Fruit fly (Drosophila melanogaster) whole organism, embryonic: Measurements from ENCODE around the gene Osi17.

Source experiments
- CG10366 ChIP-seq: fragments of 200-800 bp; sonication (Bioruptor generic); IDR thresholded peaks from 2 replicates; pipeline ENCODE4 v1.3.6; 2022; ENCODE audit warnings: missing biosample characterization, missing genetic modification characterization
- CG10654 ChIP-seq: fragments of 200-800 bp; sonication (Bioruptor generic); optimal IDR thresholded peaks from 2 replicates; lab custom pipeline; 2016; ENCODE audit warnings: missing biosample characterization, missing genetic modification characterization
- CG11560 ChIP-seq: fragments of 200-800 bp; sonication (Bioruptor generic); IDR thresholded peaks from 3 replicates; pipeline ENCODE4 v1.3.6; 2022; ENCODE audit warnings: missing biosample characterization, missing genetic modification characterization
- CG13424 ChIP-seq: fragments of 200-800 bp; sonication (Bioruptor generic); optimal IDR thresholded peaks from 2 replicates; lab custom pipeline; 2019; ENCODE audit warnings: missing biosample characterization, mild to moderate bottlenecking, missing genetic modification characterization, moderate library complexity
- CG1602 ChIP-seq: fragments of 200-800 bp; sonication (Bioruptor generic); optimal IDR thresholded peaks from 3 replicates; lab custom pipeline; 2016; ENCODE audit warnings: missing biosample characterization, missing genetic modification characterization
- CG1603 ChIP-seq: fragments of 200-800 bp; sonication (Bioruptor generic); optimal IDR thresholded peaks from 2 replicates; lab custom pipeline; 2019; ENCODE audit warnings: missing biosample characterization, mild to moderate bottlenecking, missing genetic modification characterization, moderate library complexity
- CG17186 ChIP-seq: fragments of 200-800 bp; sonication (Bioruptor generic); optimal IDR thresholded peaks from 3 replicates; lab custom pipeline; 2017; ENCODE audit warnings: missing biosample characterization, missing genetic modification reagents, missing genetic modification characterization
- CG17385 ChIP-seq: fragments of 200-800 bp; sonication (Bioruptor generic); optimal IDR thresholded peaks from 3 replicates; lab custom pipeline; 2018; ENCODE audit warnings: missing biosample characterization, mild to moderate bottlenecking, missing genetic modification characterization
- CG17829 ChIP-seq: fragments of 200-800 bp; optimal IDR thresholded peaks from 2 replicates; lab custom pipeline; 2019; ENCODE audit warnings: missing biosample characterization, mild to moderate bottlenecking, missing genetic modification characterization, moderate library complexity
- CG2875 ChIP-seq: fragments of 200-800 bp; sonication (Bioruptor generic); optimal IDR thresholded peaks from 2 replicates; lab custom pipeline; 2017; ENCODE audit warnings: missing biosample characterization, mild to moderate bottlenecking, missing genetic modification characterization, missing genetic modification reagents
- CG2889 ChIP-seq: fragments of 200-800 bp; sonication (Bioruptor generic); IDR thresholded peaks from 3 replicates; pipeline ENCODE4 v1.3.6; 2022; ENCODE audit warnings: missing biosample characterization, missing genetic modification characterization
- CG3995 ChIP-seq: fragments of 200-800 bp; sonication (Bioruptor generic); optimal IDR thresholded peaks from 3 replicates; lab custom pipeline; 2016; ENCODE audit warnings: missing biosample characterization, missing genetic modification characterization
- CG6272 ChIP-seq: fragments of 200-800 bp; sonication (Bioruptor generic); IDR thresholded peaks from 2 replicates; pipeline ENCODE4 v1.3.6; 2022; ENCODE audit warnings: missing biosample characterization, missing genetic modification characterization
- CG6683 ChIP-seq: fragments of 200-800 bp; sonication (Bioruptor generic); optimal IDR thresholded peaks from 2 replicates; lab custom pipeline; 2017; ENCODE audit warnings: missing biosample characterization, mild to moderate bottlenecking, missing genetic modification characterization, missing genetic modification reagents
- CG7839 ChIP-seq: fragments of 200-800 bp; sonication (Bioruptor generic); optimal IDR thresholded peaks from 3 replicates; lab custom pipeline; 2018; ENCODE audit warnings: missing biosample characterization, mild to moderate bottlenecking, missing genetic modification characterization, moderate library complexity
- CG8290 ChIP-seq, 3 experiments: fragments of 200-800 bp; sonication (Bioruptor generic); optimal IDR thresholded peaks; 2 replicates each; lab custom pipeline; 2016 to 2019; ENCODE audit warnings: missing biosample characterization in 3 of 3, missing genetic modification characterization in 3 of 3, mild to moderate bottlenecking in 2 of 3, moderate library complexity in 1 of 3
- CG9437 ChIP-seq: fragments of 200-800 bp; sonication (Bioruptor generic); optimal IDR thresholded peaks from 2 replicates; lab custom pipeline; 2018; ENCODE audit warnings: missing biosample characterization, mild to moderate bottlenecking, missing genetic modification characterization
- CG9727 ChIP-seq: fragments of 200-800 bp; sonication (Bioruptor generic); optimal IDR thresholded peaks from 3 replicates; lab custom pipeline; 2017; ENCODE audit warnings: missing biosample characterization, mild to moderate bottlenecking, missing genetic modification characterization
- CG9932 ChIP-seq: fragments of 200-800 bp; sonication (Bioruptor generic); IDR thresholded peaks from 2 replicates; pipeline ENCODE4 v1.3.6; 2022; ENCODE audit warnings: missing biosample characterization, missing genetic modification characterization
- Doc3 ChIP-seq: fragments of 200-800 bp; sonication (Bioruptor generic); IDR thresholded peaks from 3 replicates; pipeline ENCODE4 v1.3.6; 2022; ENCODE audit warnings: missing biosample characterization, missing genetic modification characterization; ENCODE audit not compliant: partially characterized antibody
- E2f1 ChIP-seq: fragments of 200-800 bp; sonication (Bioruptor generic); IDR thresholded peaks from 2 replicates; pipeline ENCODE4 v1.3.6; 2022; ENCODE audit warnings: missing biosample characterization, missing genetic modification characterization
- ERR ChIP-seq: fragments of 200-800 bp; sonication (Bioruptor generic); optimal IDR thresholded peaks from 2 replicates; lab custom pipeline; 2016; ENCODE audit warnings: missing biosample characterization, missing genetic modification characterization
- Hey ChIP-seq: fragments of 200-800 bp; sonication (Bioruptor generic); optimal IDR thresholded peaks from 3 replicates; lab custom pipeline; 2018; ENCODE audit warnings: missing biosample characterization, mild to moderate bottlenecking, missing genetic modification characterization
- Hr39 ChIP-seq: fragments of >200 bp; optimal IDR thresholded peaks from 2 replicates; lab custom pipeline; 2017
- NC2β ChIP-seq: fragments of 200-800 bp; sonication (Bioruptor generic); optimal IDR thresholded peaks from 2 replicates; lab custom pipeline; 2016; ENCODE audit warnings: missing biosample characterization, missing genetic modification characterization
- Optix ChIP-seq: fragments of 200-800 bp; sonication (Bioruptor generic); IDR thresholded peaks from 3 replicates; pipeline ENCODE4 v1.3.6; 2022; ENCODE audit warnings: missing biosample characterization, missing genetic modification characterization
- Poxn ChIP-seq: fragments of 200-800 bp; sonication (Bioruptor generic); IDR thresholded peaks from 2 replicates; pipeline ENCODE4 v1.3.6; 2022; ENCODE audit warnings: missing biosample characterization, missing genetic modification characterization
- Stat92E ChIP-seq, 3 experiments: fragments of >200 bp in 2 of 3; fragments of 200-800 bp in 1 of 3; sonication (Bioruptor generic) in 1 of 3; optimal IDR thresholded peaks; 2 replicates each; lab custom pipeline; 2017 to 2019; ENCODE audit warnings: missing biosample characterization in 3 of 3, missing genetic modification characterization in 3 of 3, mild to moderate bottlenecking in 1 of 3, moderate library complexity in 1 of 3
- Usf ChIP-seq: fragments of 200-800 bp; sonication (Bioruptor generic); optimal IDR thresholded peaks from 2 replicates; lab custom pipeline; 2017; ENCODE audit warnings: missing genotype, missing biosample characterization, missing genetic modification characterization
- Xbp1 ChIP-seq: fragments of 200-800 bp; sonication (Bioruptor generic); optimal IDR thresholded peaks from 3 replicates; lab custom pipeline; 2016; ENCODE audit warnings: missing biosample characterization, mild to moderate bottlenecking, missing genetic modification characterization
- amos ChIP-seq: fragments of 200-800 bp; sonication (Bioruptor generic); IDR thresholded peaks from 2 replicates; pipeline ENCODE4 v1.3.6; 2022; ENCODE audit warnings: missing biosample characterization, missing genetic modification characterization; ENCODE audit not compliant: partially characterized antibody
- bab2 ChIP-seq: fragments of 200-800 bp; sonication (Bioruptor generic); optimal IDR thresholded peaks from 2 replicates; lab custom pipeline; 2016; ENCODE audit warnings: missing biosample characterization, missing genetic modification characterization
- bowl ChIP-seq: fragments of 200-800 bp; sonication (Bioruptor generic); IDR thresholded peaks from 2 replicates; pipeline ENCODE4 v1.3.6; 2022; ENCODE audit warnings: missing biosample characterization, missing genetic modification characterization
- cato ChIP-seq: fragments of 200-800 bp; sonication (Bioruptor generic); optimal IDR thresholded peaks from 2 replicates; lab custom pipeline; 2016; ENCODE audit warnings: missing biosample characterization, missing genetic modification characterization, borderline replicate concordance
- chif ChIP-seq, 2 experiments: fragments of 200-800 bp; sonication (Bioruptor generic); optimal IDR thresholded peaks; 3 replicates each; lab custom pipeline; 2016; ENCODE audit warnings: missing biosample characterization in 2 of 2, missing genetic modification characterization in 2 of 2
- dmrt99B ChIP-seq: fragments of 200-800 bp; sonication (Bioruptor generic); optimal IDR thresholded peaks from 2 replicates; lab custom pipeline; 2018; ENCODE audit warnings: missing biosample characterization, mild to moderate bottlenecking, missing genetic modification characterization, moderate library complexity
- en ChIP-seq: fragments of 200-800 bp; sonication (Bioruptor generic); optimal IDR thresholded peaks from 2 replicates; lab custom pipeline; 2016; ENCODE audit warnings: missing biosample characterization, missing genetic modification characterization
- eyg ChIP-seq: fragments of 200-800 bp; sonication (Bioruptor generic); optimal IDR thresholded peaks from 3 replicates; lab custom pipeline; 2016; ENCODE audit warnings: missing biosample characterization, missing genetic modification characterization
- fd64A ChIP-seq: fragments of 200-800 bp; sonication (Bioruptor generic); optimal IDR thresholded peaks from 3 replicates; lab custom pipeline; 2018; ENCODE audit warnings: missing biosample characterization, mild to moderate bottlenecking, missing genetic modification characterization
- fd96Cb ChIP-seq: fragments of 200-800 bp; sonication (Bioruptor generic); optimal IDR thresholded peaks from 2 replicates; lab custom pipeline; 2018; ENCODE audit warnings: missing biosample characterization, mild to moderate bottlenecking, missing genetic modification characterization, moderate library complexity
- gcm2 ChIP-seq: fragments of 200-800 bp; sonication (Bioruptor generic); optimal IDR thresholded peaks from 2 replicates; lab custom pipeline; 2016; ENCODE audit warnings: missing biosample characterization, missing genetic modification characterization
- jumu ChIP-seq: fragments of 200-800 bp; sonication (Bioruptor generic); optimal IDR thresholded peaks from 3 replicates; lab custom pipeline; 2016; ENCODE audit warnings: missing biosample characterization, missing genetic modification characterization
- kay ChIP-seq: fragments of 200-800 bp; sonication (Bioruptor generic); optimal IDR thresholded peaks from 2 replicates; lab custom pipeline; 2016; ENCODE audit warnings: missing biosample characterization, missing genetic modification characterization
- luna ChIP-seq: fragments of 200-800 bp; sonication (Bioruptor generic); optimal IDR thresholded peaks from 2 replicates; lab custom pipeline; 2016; ENCODE audit warnings: missing biosample characterization, missing genetic modification characterization
- nerfin-1 ChIP-seq: fragments of 200-800 bp; sonication (Bioruptor generic); optimal IDR thresholded peaks from 3 replicates; lab custom pipeline; 2019; ENCODE audit warnings: missing biosample characterization, mild to moderate bottlenecking, missing genetic modification characterization, moderate library complexity
- onecut ChIP-seq: fragments of 200-800 bp; sonication (Bioruptor generic); IDR thresholded peaks from 2 replicates; pipeline ENCODE4 v1.3.6; 2022; ENCODE audit warnings: missing biosample characterization, missing genetic modification characterization
- peb ChIP-seq: fragments of 200-800 bp; sonication (Bioruptor generic); IDR thresholded peaks from 2 replicates; pipeline ENCODE4 v1.3.6; 2022; ENCODE audit warnings: missing biosample characterization, missing genetic modification characterization
- pfk ChIP-seq: fragments of 200-800 bp; sonication (Bioruptor generic); optimal IDR thresholded peaks from 2 replicates; lab custom pipeline; 2018; ENCODE audit warnings: missing biosample characterization, mild to moderate bottlenecking, missing genetic modification characterization, moderate library complexity
- pita ChIP-seq: fragments of 200-800 bp; sonication (Bioruptor generic); optimal IDR thresholded peaks from 2 replicates; lab custom pipeline; 2017; ENCODE audit warnings: missing biosample characterization, mild to moderate bottlenecking, missing genetic modification characterization

Gene Osi17

DNA sequence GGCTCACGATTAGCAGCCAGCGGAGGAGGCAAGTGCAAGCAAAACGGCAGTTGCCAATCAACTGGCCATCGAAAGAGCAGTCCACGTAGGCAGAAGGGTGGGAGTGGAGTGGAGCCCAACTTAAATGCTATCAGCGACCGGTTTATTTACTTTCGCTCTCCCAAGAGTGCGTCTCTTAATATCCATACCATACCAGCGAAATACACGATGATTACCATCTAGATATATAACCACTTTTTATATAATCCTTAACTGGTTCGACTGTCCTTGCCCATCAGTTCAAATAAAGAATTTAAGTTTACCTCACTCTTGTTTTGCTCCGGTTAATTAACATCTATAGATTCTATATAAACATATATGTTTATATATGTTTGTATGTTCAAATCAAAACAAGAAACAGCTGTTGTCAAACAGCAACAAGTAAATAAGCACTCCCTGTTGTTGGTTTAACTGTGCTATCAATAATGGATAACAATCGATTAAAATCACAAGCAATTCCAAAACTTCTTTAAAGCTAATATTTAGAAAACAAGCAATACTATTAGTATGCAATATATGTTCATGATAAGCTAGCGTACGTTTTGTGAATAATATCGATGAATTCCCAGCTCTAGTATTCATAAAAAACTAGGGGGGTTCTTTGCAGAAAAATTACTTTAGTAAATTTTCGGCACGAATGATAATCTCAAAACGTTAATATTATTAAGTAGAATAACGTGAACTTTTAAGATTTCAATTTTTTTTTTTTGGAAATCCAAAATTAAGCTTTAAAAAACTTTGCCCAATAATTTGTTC lies 62.1 kb downstream of the Osi17 start (continued):
- TF ChIP-seq Doc3 (GFP tag; lab: Robert Waterston, UW) (peak; percentile 26; the same call in 2 of the 3 replicates), Xbp1 (GFP tag; lab: Kevin White, UChicago) (peak; percentile 30), jumu (GFP tag; lab: Kevin White, UChicago) (no peak), fd96Cb (tag; lab: Kevin White, UChicago) (no peak), CG7839 (peak; percentile 34), chif (GFP tag; optimal IDR thresholded peaks at IDR 0.05; lab: Kevin White, UChicago) (no peak), kay (GFP tag; lab: Kevin White, UChicago) (peak; percentile 22), onecut (GFP tag; lab: Robert Waterston, UW) (no peak), Stat92E (GFP tag; optimal IDR thresholded peaks at IDR 0.05; lab: Kevin White, UChicago) (no peak), luna (GFP tag; lab: Kevin White, UChicago) (no peak), eyg (GFP tag; lab: Kevin White, UChicago) (peak; percentile 13), bab2 (GFP tag; lab: Kevin White, UChicago) (peak; percentile 39), dmrt99B (tag; lab: Kevin White, UChicago) (no peak), CG17829 (peak; percentile 42), CG9727 (GFP tag; lab: Kevin White, UChicago) (peak; percentile 53), amos (GFP tag; lab: Robert Waterston, UW) (no peak), fd64A (GFP tag; lab: Kevin White, UChicago) (peak; percentile 14), CG9437 (GFP tag; lab: Kevin White, UChicago) (peak; percentile 36), CG2875 (GFP tag; lab: Kevin White, UChicago) (peak; percentile 57), pita (no peak), CG8290 (GFP tag; optimal IDR thresholded peaks at IDR 0.05; lab: Kevin White, UChicago) (no peak), CG8290 (tag; optimal IDR thresholded peaks at IDR 0.05; lab: Kevin White, UChicago) (peak in 1 of 2 experiments; percentile 87), CG9932 (GFP tag; lab: Robert Waterston, UW) (peak; percentile 66), CG6683 (GFP tag; lab: Kevin White, UChicago) (peak; percentile 52), CG11560 (no peak), Optix (GFP tag; lab: Robert Waterston, UW) (no peak), Usf (GFP tag; lab: Kevin White, UChicago) (no peak), Hey (tag; lab: Kevin White, UChicago) (no peak), CG13424 (peak; percentile 42), CG1602 (peak; percentile 37), CG10654 (GFP tag; lab: Kevin White, UChicago) (peak; percentile 9), E2f1 (peak; percentile 33; the same call in 1 of the 2 replicates), CG3995 (GFP tag; lab: Kevin White, UChicago) (peak; percentile 33), Hr39 (lab: Kevin White, UChicago) (no peak), CG17186 (GFP tag; lab: Kevin White, UChicago) (no peak), CG2889 (GFP tag; lab: Robert Waterston, UW) (0 out of 3 replicates have a peak, but pooled peaks have one; percentile 18), nerfin-1 (tag; lab: Kevin White, UChicago) (peak; percentile 16), NC2β (no peak), cato (no peak), peb (no peak), en (GFP tag; lab: Kevin White, UChicago) (no peak), CG6272 (GFP tag; lab: Robert Waterston, UW) (no peak), Poxn (GFP tag; lab: Robert Waterston, UW) (no peak), CG17385 (peak; percentile 44), ERR (no peak), gcm2 (GFP tag; lab: Kevin White, UChicago) (peak; percentile 21), pfk (GFP tag; lab: Kevin White, UChicago) (no peak), CG1603 (tag; lab: Kevin White, UChicago) (peak; percentile 47), CG10366 (GFP tag; lab: Robert Waterston, UW) (0 out of 2 replicates have a peak, but pooled peaks have one; percentile 13), bowl (no peak)
